Worm (Caenorhabditis elegans) whole organism, L3 larva: ENCODE data around the gene lgc-18.

ENCODE experiments used
- ceh-28 ChIP-seq: fragments of 150-350 bp; optimal IDR thresholded peaks from 2 replicates; lab custom pipeline; 2014; ENCODE audit warnings: missing biosample characterization, missing genetic modification reagents, missing genetic modification characterization
- ceh-82 ChIP-seq: fragments of 150-350 bp; optimal IDR thresholded peaks from 2 replicates; lab custom pipeline; 2014; ENCODE audit warnings: missing biosample characterization, missing genetic modification characterization
- ceh-9 ChIP-seq: sonication (generic microtip); optimal IDR thresholded peaks from 2 replicates; lab custom pipeline; 2018; ENCODE audit warnings: missing biosample characterization, missing genetic modification characterization
- elt-2 ChIP-seq: sonication (generic microtip); optimal IDR thresholded peaks from 2 replicates; lab custom pipeline; 2016; ENCODE audit warnings: missing genetic modification reagents, mild to moderate bottlenecking, missing genetic modification characterization, missing compliant biosample characterization
- jun-1 ChIP-seq: fragments of 150-350 bp; optimal IDR thresholded peaks from 2 replicates; lab custom pipeline; 2014; ENCODE audit warnings: missing biosample characterization, missing genetic modification reagents, missing genetic modification characterization
- mdl-1 ChIP-seq: fragments of 150-350 bp; optimal IDR thresholded peaks from 2 replicates; lab custom pipeline; 2014; ENCODE audit warnings: missing biosample characterization, missing genetic modification characterization
- nhr-25 ChIP-seq: sonication (generic microtip); optimal IDR thresholded peaks from 2 replicates; lab custom pipeline; 2017; ENCODE audit warnings: missing biosample characterization, missing genetic modification characterization
- nhr-67 ChIP-seq: fragments of 150-350 bp; optimal IDR thresholded peaks from 2 replicates; lab custom pipeline; 2014; ENCODE audit warnings: missing biosample characterization, missing genetic modification characterization
- pha-4 ChIP-seq: fragments of 150-350 bp; optimal IDR thresholded peaks from 2 replicates; lab custom pipeline; 2014; ENCODE audit warnings: missing biosample characterization, missing genetic modification reagents, missing genetic modification characterization
- snpc-4 ChIP-seq: fragments of 150-350 bp; optimal IDR thresholded peaks from 2 replicates; lab custom pipeline; 2014; ENCODE audit warnings: missing biosample characterization, missing genetic modification characterization
- unc-62 ChIP-seq: fragments of 150-350 bp; sonication (generic microtip); optimal IDR thresholded peaks from 4 replicates; lab custom pipeline; 2014; ENCODE audit warnings: missing biosample characterization, missing genetic modification reagents, missing genetic modification characterization
- ztf-11 ChIP-seq: fragments of 150-350 bp; optimal IDR thresholded peaks from 2 replicates; lab custom pipeline; 2014; ENCODE audit warnings: missing biosample characterization, missing genetic modification characterization
- ztf-4 ChIP-seq: fragments of 150-350 bp; optimal IDR thresholded peaks from 2 replicates; lab custom pipeline; 2014; ENCODE audit warnings: missing biosample characterization, missing genetic modification characterization

DNA sequence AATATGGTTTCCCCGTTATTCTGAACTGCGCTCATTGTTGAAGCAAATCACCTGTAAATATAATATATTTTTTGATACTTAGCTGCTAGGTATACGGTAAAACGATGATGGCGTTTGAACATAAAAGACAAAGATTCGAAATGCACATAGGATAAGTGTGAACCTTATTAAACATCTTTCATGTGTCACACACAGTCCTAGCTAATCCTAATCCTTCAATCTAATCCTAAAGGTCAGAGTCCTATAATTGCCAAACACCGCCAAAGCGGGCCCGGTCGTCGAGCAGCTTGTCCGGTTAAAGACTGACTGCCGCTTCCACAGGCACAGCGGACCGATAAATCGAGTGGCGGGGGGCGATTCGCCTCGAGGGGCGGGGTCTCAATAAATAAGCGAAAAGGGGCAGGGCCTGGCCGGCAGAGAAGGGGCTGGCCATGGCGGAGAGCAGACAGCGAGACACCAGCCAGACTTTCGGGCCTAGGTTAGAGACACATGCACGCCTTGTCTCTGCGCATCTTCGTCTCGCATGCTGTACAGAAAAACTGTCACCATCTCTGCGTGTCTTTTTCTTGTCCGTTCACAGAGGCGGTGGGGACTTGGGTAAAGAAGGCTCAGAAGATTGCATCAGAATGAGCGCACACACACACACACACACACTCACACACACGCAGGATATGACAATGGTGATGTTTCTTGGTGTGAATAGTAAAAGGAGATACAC is 46.4 kb downstream of the lgc-18 start, which contains the start of gene F57G12.1:
- TF ChIP-seq ceh-82 (tag; lab: Kevin White, UChicago) (no peak), jun-1 (peak; percentile 36), pha-4 (peak; percentile 85), ztf-4 (tag; lab: Kevin White, UChicago) (no peak), snpc-4 (tag; lab: Kevin White, UChicago) (no peak), ceh-9 (tag; lab: Kevin White, UChicago) (no peak), elt-2 (tag; lab: Kevin White, UChicago) (peak; percentile 57), nhr-67 (tag; lab: Kevin White, UChicago) (no peak), ceh-28 (tag; lab: Kevin White, UChicago) (peak; percentile 39), nhr-25 (tag; lab: Kevin White, UChicago) (peak; percentile 88), mdl-1 (tag; lab: Kevin White, UChicago) (peak; percentile 51), ztf-11 (tag; lab: Kevin White, UChicago) (no peak), unc-62 (peak; percentile 55)
